Worm (Caenorhabditis elegans) whole organism, L1 larva: ENCODE data around the gene Y62H9A.8.

Experiments used
- egl-27 ChIP-seq, 2 experiments: fragments of 150-350 bp in 1 of 2; sonication (generic microtip); optimal IDR thresholded peaks; 3 replicates each; lab custom pipeline; 2017 to 2018; ENCODE audit warnings: missing biosample characterization in 2 of 2, missing genetic modification characterization in 2 of 2, missing genetic modification reagents in 2 of 2
- pqm-1 ChIP-seq: sonication (generic microtip); optimal IDR thresholded peaks from 3 replicates; lab custom pipeline; 2017; ENCODE audit warnings: missing biosample characterization, missing genetic modification characterization

- TF ChIP-seq pqm-1 (tag; lab: Kevin White, UChicago) (peak; percentile 80), egl-27 (tag; optimal IDR thresholded peaks at IDR 0.05; lab: Kevin White, UChicago) (peak; percentile 81 to 98)
These were observed 45.2 kb upstream of the Y62H9A.8 start for ce11 chrX:11937343-11937935.
